Worm (Caenorhabditis elegans): ENCODE data around the gene sdf-9.

sdf-9 gene

ce11 chrV:20789105-20789504, 8.9 kb upstream of the sdf-9 start, which contains the start of gene tpan-1:
TSS of gene tpan-1 (plus strand) at chrV:20789502.
- no peak for TF ChIP-seq elt-1 (tag; optimal IDR thresholded peaks at IDR 0.05; ENCODE audit: borderline replicate concordance, insufficient read depth)
- no peak for TF ChIP-seq unc-120 (tag; optimal IDR thresholded peaks at IDR 0.05; ENCODE audit: poor library complexity, severe bottlenecking)
- no peak for TF ChIP-seq unc-39 (tag; optimal IDR thresholded peaks at IDR 0.05)
- TF ChIP-seq ceh-83 (GFP tag; optimal IDR thresholded peaks at IDR 0.05), result no peak
- TF ChIP-seq flh-1 (GFP tag; optimal IDR thresholded peaks at IDR 0.05), result no peak
- TF ChIP-seq nhr-237 (tag; optimal IDR thresholded peaks at IDR 0.05), result no peak
- no peak for TF ChIP-seq ceh-39 (tag; optimal IDR thresholded peaks at IDR 0.05)
- no peak for TF ChIP-seq mls-2 (tag; optimal IDR thresholded peaks at IDR 0.05)
- peak; percentile 88 for TF ChIP-seq ces-1 (GFP tag; optimal IDR thresholded peaks at IDR 0.05)
- TF ChIP-seq drap-1 (GFP tag; optimal IDR thresholded peaks at IDR 0.05), result peak; percentile 41
- TF ChIP-seq bed-3 (GFP tag; optimal IDR thresholded peaks at IDR 0.05), result no peak
- TF ChIP-seq lin-32 (GFP tag; optimal IDR thresholded peaks at IDR 0.05), result no peak
- TF ChIP-seq pha-4 (tag; optimal IDR thresholded peaks at IDR 0.05), result no peak
- no peak for TF ChIP-seq tbx-8 (GFP tag; optimal IDR thresholded peaks at IDR 0.05)

ce11 chrV:20790011-20790410, 8.0 kb upstream of the sdf-9 start, which contains the start of gene Y44A6D.1:
TSS of gene Y44A6D.1 (minus strand) at chrV:20790033.
- TF ChIP-seq nhr-28 (tag; optimal IDR thresholded peaks at IDR 0.05) (no peak), unc-62 (GFP tag; optimal IDR thresholded peaks at IDR 0.05) (no peak), mls-2 (tag; optimal IDR thresholded peaks at IDR 0.05) (no peak), drap-1 (GFP tag; optimal IDR thresholded peaks at IDR 0.05) (peak; percentile 39)

- TF ChIP-seq snpc-4 (tag; optimal IDR thresholded peaks at IDR 0.05) (no peak), nhr-12 (tag; optimal IDR thresholded peaks at IDR 0.05) (no peak), ceh-43 (GFP tag; optimal IDR thresholded peaks at IDR 0.05) (no peak), lin-32 (GFP tag; optimal IDR thresholded peaks at IDR 0.05) (no peak)
Observed at ce11 chrV:20790616-20791015, 7.4 kb upstream of the sdf-9 start.

ce11 chrV:20792371-20792890, 5.6 kb upstream of the sdf-9 start, which contains the start of gene Y44A6D.3:
TSS of gene Y44A6D.3 (minus strand) at chrV:20792421.
- TF ChIP-seq lsy-2 (tag; optimal IDR thresholded peaks at IDR 0.05), result no peak
- TF ChIP-seq blmp-1 (tag; optimal IDR thresholded peaks at IDR 0.05), result no peak
- no peak for TF ChIP-seq unc-120 (tag; optimal IDR thresholded peaks at IDR 0.05; ENCODE audit: poor library complexity, severe bottlenecking)
- no peak for TF ChIP-seq mep-1 (tag; optimal IDR thresholded peaks at IDR 0.05)
- TF ChIP-seq bed-3 (GFP tag; optimal IDR thresholded peaks at IDR 0.05), result no peak
- TF ChIP-seq snpc-4 (tag; optimal IDR thresholded peaks at IDR 0.05), result no peak
- TF ChIP-seq elt-1 (tag; optimal IDR thresholded peaks at IDR 0.05; ENCODE audit: borderline replicate concordance, insufficient read depth), result no peak
- no peak for TF ChIP-seq sem-2 (GFP tag; optimal IDR thresholded peaks at IDR 0.05)
- TF ChIP-seq unc-39 (tag; optimal IDR thresholded peaks at IDR 0.05), result no peak
- no peak for TF ChIP-seq tbx-8 (GFP tag; optimal IDR thresholded peaks at IDR 0.05)
- TF ChIP-seq ham-2 (GFP tag; optimal IDR thresholded peaks at IDR 0.05), result no peak
- TF ChIP-seq cnd-1 (tag; optimal IDR thresholded peaks at IDR 0.05), result no peak
- TF ChIP-seq zip-8 (tag; optimal IDR thresholded peaks at IDR 0.05), result no peak
- no peak for TF ChIP-seq ceh-43 (GFP tag; optimal IDR thresholded peaks at IDR 0.05)
- no peak for TF ChIP-seq sptf-1 (tag; optimal IDR thresholded peaks at IDR 0.05)

- TF ChIP-seq M03D4.4 (tag; optimal IDR thresholded peaks at IDR 0.05) (no peak), hlh-1 (tag; optimal IDR thresholded peaks at IDR 0.05) (peak; percentile 93), unc-120 (tag; optimal IDR thresholded peaks at IDR 0.05; ENCODE audit: poor library complexity, severe bottlenecking) (peak; percentile 72), nhr-28 (tag; optimal IDR thresholded peaks at IDR 0.05) (no peak), nhr-237 (tag; optimal IDR thresholded peaks at IDR 0.05) (no peak), ceh-83 (GFP tag; optimal IDR thresholded peaks at IDR 0.05) (no peak), mep-1 (tag; optimal IDR thresholded peaks at IDR 0.05) (no peak), unc-62 (GFP tag; optimal IDR thresholded peaks at IDR 0.05) (peak; percentile 18), bed-3 (GFP tag; optimal IDR thresholded peaks at IDR 0.05) (no peak), drap-1 (GFP tag; optimal IDR thresholded peaks at IDR 0.05) (peak; percentile 41)
Observed at ce11 chrV:20793761-20794160, 4.3 kb upstream of the sdf-9 start.

- TF ChIP-seq ces-1 (GFP tag; optimal IDR thresholded peaks at IDR 0.05), result no peak
- TF ChIP-seq ceh-83 (GFP tag; optimal IDR thresholded peaks at IDR 0.05), result no peak
- no peak for TF ChIP-seq M03D4.4 (tag; optimal IDR thresholded peaks at IDR 0.05)
- TF ChIP-seq hlh-1 (tag; optimal IDR thresholded peaks at IDR 0.05), result no peak
- TF ChIP-seq ceh-43 (GFP tag; optimal IDR thresholded peaks at IDR 0.05), result no peak
- no peak for TF ChIP-seq ztf-11 (tag; optimal IDR thresholded peaks at IDR 0.05)
- no peak for TF ChIP-seq sem-2 (GFP tag; optimal IDR thresholded peaks at IDR 0.05)
- no peak for TF ChIP-seq nhr-28 (tag; optimal IDR thresholded peaks at IDR 0.05)
- no peak for TF ChIP-seq elt-1 (tag; optimal IDR thresholded peaks at IDR 0.05; ENCODE audit: borderline replicate concordance, insufficient read depth)
- no peak for TF ChIP-seq unc-39 (tag; optimal IDR thresholded peaks at IDR 0.05)
- TF ChIP-seq lin-32 (GFP tag; optimal IDR thresholded peaks at IDR 0.05), result no peak
- TF ChIP-seq mab-5 (tag; optimal IDR thresholded peaks at IDR 0.05), result no peak
- TF ChIP-seq ham-2 (GFP tag; optimal IDR thresholded peaks at IDR 0.05), result no peak
- no peak for TF ChIP-seq nhr-76 (tag; optimal IDR thresholded peaks at IDR 0.05)
- no peak for TF ChIP-seq tbx-8 (GFP tag; optimal IDR thresholded peaks at IDR 0.05)
- no peak for TF ChIP-seq ceh-39 (tag; optimal IDR thresholded peaks at IDR 0.05)
Observed at ce11 chrV:20802906-20803305, 4.9 kb downstream of the sdf-9 start, which contains the start of gene Y44A6D.5. TSS of gene Y44A6D.5 (minus strand) at chrV:20803006.

All from whole organism, mixed stage, embryonic.